Fruit fly (Drosophila melanogaster) whole organism, embryonic: Measurements from ENCODE around the gene Smu1.
A peak's percentile ranks its signal among the peaks of the same experiment; 100 is the strongest.

Source experiments
- Blimp-1 ChIP-seq: fragments of 200-800 bp; sonication (Bioruptor generic); optimal IDR thresholded peaks from 3 replicates; lab custom pipeline; 2018; ENCODE audit warnings: missing biosample characterization, missing genetic modification characterization, mild to moderate bottlenecking, moderate library complexity, missing genetic modification reagents
- CG11085 ChIP-seq: fragments of 200-800 bp; sonication (Bioruptor generic); IDR thresholded peaks from 2 replicates; pipeline ENCODE4 v1.3.6; 2022; ENCODE audit warnings: missing biosample characterization, missing genetic modification characterization
- CG2712 ChIP-seq: fragments of 200-800 bp; optimal IDR thresholded peaks from 3 replicates; lab custom pipeline; 2019; ENCODE audit warnings: missing biosample characterization, mild to moderate bottlenecking, missing genetic modification characterization, moderate library complexity
- CG6683 ChIP-seq: fragments of 200-800 bp; sonication (Bioruptor generic); optimal IDR thresholded peaks from 2 replicates; lab custom pipeline; 2017; ENCODE audit warnings: missing biosample characterization, mild to moderate bottlenecking, missing genetic modification characterization, missing genetic modification reagents
- D19A ChIP-seq: fragments of 200-800 bp; optimal IDR thresholded peaks from 3 replicates; lab custom pipeline; 2019; ENCODE audit warnings: missing biosample characterization, mild to moderate bottlenecking, missing genetic modification characterization, moderate library complexity
- E2f1 ChIP-seq: fragments of 200-800 bp; sonication (Bioruptor generic); IDR thresholded peaks from 2 replicates; pipeline ENCODE4 v1.3.6; 2022; ENCODE audit warnings: missing biosample characterization, missing genetic modification characterization
- HmgD ChIP-seq: fragments of 200-800 bp; sonication (Bioruptor generic); optimal IDR thresholded peaks from 3 replicates; lab custom pipeline; 2016; ENCODE audit warnings: missing biosample characterization, missing genetic modification characterization
- ap ChIP-seq: fragments of 200-800 bp; sonication (Bioruptor generic); IDR thresholded peaks from 2 replicates; pipeline ENCODE4 v1.3.6; 2022; ENCODE audit warnings: missing biosample characterization, missing genetic modification characterization
- bsh ChIP-seq, 2 experiments: fragments of 200-800 bp; sonication (Bioruptor generic); optimal IDR thresholded peaks; 2 replicates each; lab custom pipeline; 2017 to 2018; ENCODE audit warnings: mild to moderate bottlenecking in 2 of 2, missing biosample characterization in 2 of 2, missing genetic modification characterization in 2 of 2, moderate library complexity in 1 of 2
- disco-r ChIP-seq: fragments of 200-800 bp; sonication (Bioruptor generic); optimal IDR thresholded peaks from 2 replicates; lab custom pipeline; 2016; ENCODE audit warnings: missing biosample characterization, missing genetic modification characterization
- fru ChIP-seq: fragments of >200 bp; optimal IDR thresholded peaks from 2 replicates; lab custom pipeline; 2017

DNA sequence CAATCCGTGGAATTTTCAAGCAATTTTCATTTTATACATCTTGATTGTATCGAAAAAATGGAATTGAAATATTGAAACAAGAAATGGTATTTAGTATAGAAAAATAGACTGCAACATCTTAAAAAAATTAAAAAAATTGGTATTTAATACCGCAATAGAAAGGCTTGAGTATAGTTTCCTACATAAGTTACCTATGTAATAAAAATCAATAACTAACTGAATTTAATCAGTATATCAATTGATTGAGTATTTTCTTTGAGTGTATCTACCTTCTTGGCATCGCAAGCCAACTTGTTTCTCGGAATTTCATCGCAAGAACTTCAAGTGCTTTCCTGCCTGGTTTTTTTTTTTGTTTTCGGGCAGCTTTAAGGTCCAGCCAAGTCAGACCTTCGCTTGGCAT lies 9.4 kb upstream of the Smu1 start:
- TF ChIP-seq ap (GFP tag; lab: Robert Waterston, UW) (no peak), CG2712 (tag; lab: Kevin White, UChicago) (peak; percentile 5), bsh (GFP tag; optimal IDR thresholded peaks at IDR 0.05; lab: Kevin White, UChicago) (peak; percentile 43 to 58), CG6683 (GFP tag; lab: Kevin White, UChicago) (no peak), CG11085 (GFP tag; lab: Robert Waterston, UW) (no peak), fru (lab: Kevin White, UChicago) (no peak), HmgD (GFP tag; lab: Kevin White, UChicago) (no peak), Blimp-1 (GFP tag; lab: Kevin White, UChicago) (peak; percentile 36), D19A (tag; lab: Kevin White, UChicago) (no peak), disco-r (GFP tag; lab: Kevin White, UChicago) (no peak), E2f1 (GFP tag; lab: Robert Waterston, UW) (no peak)
